Fruit fly (Drosophila melanogaster) whole organism, larva: ENCODE measurements around the gene parvin.
A peak's percentile ranks its signal among the peaks of the same experiment; 100 is the strongest.

Experiments
- noc ChIP-seq: fragments of 200-800 bp; sonication (Bioruptor generic); optimal IDR thresholded peaks from 3 replicates; lab custom pipeline; 2019; ENCODE audit warnings: missing biosample characterization, mild to moderate bottlenecking, missing genetic modification characterization, moderate library complexity

parvin gene

DNA sequence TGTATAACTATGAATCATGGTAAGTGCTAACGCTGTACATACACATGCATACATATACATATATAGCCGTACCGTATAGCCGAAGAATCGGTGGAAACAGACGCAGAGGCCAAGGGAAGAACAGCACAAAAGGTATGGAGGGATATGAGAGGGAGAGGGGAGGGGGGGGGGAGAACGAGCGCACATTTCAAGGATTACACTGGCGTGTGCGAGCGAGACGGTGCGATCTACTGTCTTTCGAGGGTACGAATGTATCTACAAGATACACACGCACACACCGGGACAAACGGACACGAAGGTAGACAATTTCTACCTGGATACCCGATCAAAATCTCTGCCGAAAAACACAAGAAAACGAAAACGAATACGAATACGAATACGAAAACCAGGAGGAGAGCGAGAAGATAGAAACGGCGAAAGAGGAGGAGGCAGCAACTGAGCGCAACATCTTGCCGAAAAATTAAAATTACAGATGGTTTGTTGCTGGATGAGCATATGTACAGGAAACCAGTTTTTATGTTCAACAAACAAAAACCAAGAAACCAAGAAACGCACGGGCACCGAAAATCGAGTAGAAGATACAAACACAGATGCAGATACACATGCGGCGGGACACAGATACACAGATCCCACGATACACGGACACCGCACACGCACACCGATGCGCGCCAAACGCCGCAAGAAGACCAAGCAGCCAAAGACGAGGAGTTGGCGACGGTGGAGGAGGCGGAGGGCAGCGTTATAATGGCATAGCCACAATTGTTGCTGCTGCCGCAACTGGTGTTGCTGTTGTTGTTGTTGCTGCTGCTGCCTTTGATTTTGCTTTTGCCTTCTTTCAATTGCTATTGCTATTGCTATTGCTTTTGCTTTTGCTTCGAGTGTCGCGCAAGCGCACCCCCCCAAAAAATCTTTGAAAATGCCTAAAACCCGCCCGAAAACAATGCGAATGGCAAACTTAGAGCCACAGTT is 28.2 kb downstream of the parvin start:
- no peak for TF ChIP-seq noc (tag; lab: Kevin White, UChicago)

DNA sequence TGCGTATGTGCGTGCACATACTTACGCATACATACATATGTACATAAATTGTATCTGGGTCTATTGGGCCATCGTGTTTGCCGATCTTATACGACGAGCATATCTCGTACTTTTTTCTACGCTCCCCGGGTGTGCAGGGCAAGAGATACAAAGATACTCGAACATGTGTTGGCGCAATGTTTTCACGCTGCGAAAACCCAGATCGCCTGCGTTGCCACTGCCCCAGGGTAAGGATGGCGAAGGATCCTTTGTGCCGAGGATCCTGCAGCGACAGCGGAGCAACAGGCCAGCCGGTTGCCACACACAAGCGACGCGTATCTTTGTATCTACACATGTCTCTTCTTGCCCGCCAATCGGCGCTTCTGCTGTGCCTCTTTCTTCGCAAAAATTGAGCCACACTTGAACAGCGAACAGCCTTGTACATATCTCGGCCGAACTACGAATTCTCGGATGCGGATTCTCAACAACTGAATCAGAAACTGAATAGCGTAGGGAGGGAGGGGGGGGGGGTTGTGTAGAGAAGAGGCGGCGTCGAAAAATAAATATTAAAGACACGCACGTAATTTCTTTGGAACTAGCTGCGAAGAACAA is 29.3 kb downstream of the parvin start:
- TF ChIP-seq noc (tag; lab: Kevin White, UChicago), result no peak

DNA sequence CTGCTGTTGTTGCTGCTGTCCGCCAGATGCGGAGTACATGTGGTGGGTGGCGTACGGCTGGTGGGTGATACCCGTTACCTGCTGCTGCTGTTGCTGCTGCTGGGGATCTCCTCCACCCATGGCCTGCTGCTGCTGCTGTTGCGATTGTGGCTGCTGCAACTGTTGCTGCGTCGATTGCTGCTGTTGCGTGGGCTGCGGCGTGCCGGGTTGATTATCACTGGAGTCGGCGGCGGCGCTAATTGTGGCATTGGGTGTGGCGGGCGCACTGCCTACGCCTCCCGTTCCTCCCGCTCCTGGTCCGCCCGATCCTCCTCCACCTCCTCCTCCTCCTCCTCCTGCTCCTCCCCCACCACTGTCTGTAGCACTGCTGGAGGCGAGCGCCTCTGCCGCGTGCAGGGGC is 36.0 kb downstream of the parvin start:
- no peak for TF ChIP-seq noc (tag; lab: Kevin White, UChicago)

DNA sequence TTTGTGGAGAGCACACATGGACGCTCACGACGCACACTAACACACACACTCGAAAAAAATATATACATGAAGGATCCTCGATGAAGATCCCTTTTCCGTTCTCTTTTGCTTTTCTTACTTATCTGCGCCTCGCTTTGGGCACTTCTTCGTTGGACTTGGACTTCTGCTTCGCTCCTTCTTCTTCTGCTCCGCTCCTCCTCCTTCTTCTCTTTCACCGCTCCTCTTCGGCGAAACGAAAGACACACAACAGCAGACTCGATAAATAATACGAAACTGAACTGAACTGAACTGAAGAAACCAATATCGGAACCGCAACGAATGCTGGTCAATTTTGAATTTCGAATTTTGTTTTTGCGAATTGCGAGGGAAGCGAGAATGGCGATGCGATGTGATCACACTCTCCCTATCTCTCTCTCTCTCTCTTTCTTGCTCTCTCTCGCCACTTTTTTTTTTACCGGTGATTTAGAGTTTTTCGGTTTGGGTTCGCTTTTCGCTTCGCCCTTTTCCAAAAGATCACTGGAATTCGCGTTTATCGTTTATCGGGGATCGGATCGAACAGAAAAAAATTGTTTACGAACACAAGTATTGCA is 37.0 kb downstream of the parvin start:
- TF ChIP-seq noc (tag; lab: Kevin White, UChicago), result no peak

- no peak for TF ChIP-seq noc (tag; lab: Kevin White, UChicago)
These were observed 37.6 kb downstream of the parvin start, which contains the start of gene zld for dm6 chrX:19783457-19783856. zld (minus strand) TSS chrX:19783548.

DNA sequence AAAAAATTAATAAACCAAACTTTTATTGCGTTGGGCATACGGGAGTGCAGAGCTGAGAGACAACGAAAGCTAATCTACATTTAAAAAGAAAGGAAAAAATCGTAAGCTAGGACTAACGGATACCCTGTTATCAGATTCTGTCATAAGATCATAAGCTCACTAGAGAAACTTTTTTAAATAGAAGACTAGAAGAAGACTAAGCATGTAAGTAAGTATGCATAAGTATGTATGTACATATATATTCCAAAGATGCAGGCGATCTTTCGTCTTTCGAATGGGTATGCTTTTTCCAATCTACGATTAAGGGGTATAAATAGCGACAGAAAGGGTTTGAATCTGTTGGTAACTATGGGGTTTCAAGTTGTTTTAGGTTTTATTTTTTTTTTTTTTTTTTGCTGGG is 39.0 kb downstream of the parvin start:
- peak; percentile 40 for TF ChIP-seq noc (tag; lab: Kevin White, UChicago)

DNA sequence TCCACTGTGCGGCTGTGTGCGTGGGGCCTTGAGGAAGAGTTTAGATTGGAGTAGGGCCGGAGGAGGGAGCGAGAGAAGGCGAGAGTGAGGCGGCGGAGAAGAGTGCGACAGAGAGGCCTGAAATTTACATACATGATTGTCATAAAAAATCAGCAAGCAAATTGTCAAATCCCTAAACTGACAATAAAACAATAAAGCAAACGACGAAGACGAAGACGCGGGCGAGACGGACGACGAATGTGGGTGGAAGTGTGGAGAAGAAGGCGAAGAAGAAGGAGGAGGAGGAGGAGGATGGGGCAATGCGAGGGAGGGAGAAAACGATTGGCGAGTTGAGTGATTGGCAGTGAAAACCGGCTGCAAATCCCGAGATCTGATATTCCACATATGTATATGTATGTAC is 39.6 kb downstream of the parvin start:
- no peak for TF ChIP-seq noc (tag; lab: Kevin White, UChicago)

DNA sequence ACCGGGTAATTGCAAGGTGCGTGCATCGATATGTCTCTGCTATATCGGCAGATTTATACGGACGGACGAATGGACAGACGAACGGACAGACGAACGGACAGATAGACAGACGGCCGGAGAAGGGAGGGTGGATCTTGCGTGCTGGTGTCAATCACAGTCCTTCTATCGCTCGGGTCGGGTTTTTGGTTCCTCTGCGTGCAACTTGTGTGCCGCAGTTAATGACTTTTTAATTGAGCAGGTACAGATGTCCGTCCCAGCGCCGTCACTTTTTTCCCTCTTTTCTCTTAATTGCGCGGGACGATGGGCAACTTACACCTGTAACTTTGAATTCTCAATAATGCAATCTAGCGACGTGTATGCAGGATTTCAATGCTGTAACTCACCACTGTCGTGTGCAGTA is 41.0 kb downstream of the parvin start:
- no peak for TF ChIP-seq noc (tag; lab: Kevin White, UChicago)

dm6 chrX:19787921-19788620 is 42.2 kb downstream of the parvin start:
- TF ChIP-seq noc (tag; lab: Kevin White, UChicago), result no peak

DNA sequence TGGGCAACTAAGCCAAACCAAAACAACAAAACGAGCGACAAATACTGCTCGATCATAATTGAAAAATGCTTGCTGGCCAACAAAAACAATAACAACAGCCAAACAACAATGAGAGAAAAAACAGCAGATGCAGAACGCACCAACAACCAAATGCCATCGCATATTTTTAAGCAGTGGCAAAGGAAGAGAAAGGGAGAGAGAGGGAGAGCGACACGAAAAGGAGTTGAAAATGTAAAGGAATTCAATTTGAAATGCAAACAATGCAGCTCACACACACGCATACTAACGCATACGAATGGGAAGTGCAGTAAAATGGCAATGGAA is 42.7 kb downstream of the parvin start:
- TF ChIP-seq noc (tag; lab: Kevin White, UChicago), result no peak

DNA sequence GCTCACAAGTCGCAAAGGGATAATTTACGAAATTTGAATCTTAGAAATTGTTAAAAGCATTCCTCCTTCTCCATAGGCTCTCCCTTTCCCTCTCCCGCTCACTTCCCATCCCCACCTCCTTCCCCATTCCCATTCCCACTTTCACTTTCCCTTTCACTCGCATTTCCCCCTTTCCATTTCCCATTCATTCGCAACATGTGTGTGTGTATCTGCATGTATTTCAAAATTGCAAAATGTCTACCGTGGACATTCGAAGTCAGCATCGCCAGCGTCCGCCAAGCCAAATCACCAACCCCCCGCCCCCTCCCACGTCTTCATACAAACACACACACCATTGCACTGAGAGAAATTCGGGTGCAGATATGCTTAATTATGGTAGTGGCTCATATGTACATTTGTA is 46.0 kb downstream of the parvin start:
- TF ChIP-seq noc (tag; lab: Kevin White, UChicago), result no peak

- no peak for TF ChIP-seq noc (tag; lab: Kevin White, UChicago)
These were observed 46.7 kb downstream of the parvin start for dm6 chrX:19792572-19792971.

- no peak for TF ChIP-seq noc (tag; lab: Kevin White, UChicago)
These were observed 50.0 kb downstream of the parvin start for dm6 chrX:19795808-19796207.
